5 fruit fly cellular contexts compared by ENCODE assay signal in the genomic region with DNA sequence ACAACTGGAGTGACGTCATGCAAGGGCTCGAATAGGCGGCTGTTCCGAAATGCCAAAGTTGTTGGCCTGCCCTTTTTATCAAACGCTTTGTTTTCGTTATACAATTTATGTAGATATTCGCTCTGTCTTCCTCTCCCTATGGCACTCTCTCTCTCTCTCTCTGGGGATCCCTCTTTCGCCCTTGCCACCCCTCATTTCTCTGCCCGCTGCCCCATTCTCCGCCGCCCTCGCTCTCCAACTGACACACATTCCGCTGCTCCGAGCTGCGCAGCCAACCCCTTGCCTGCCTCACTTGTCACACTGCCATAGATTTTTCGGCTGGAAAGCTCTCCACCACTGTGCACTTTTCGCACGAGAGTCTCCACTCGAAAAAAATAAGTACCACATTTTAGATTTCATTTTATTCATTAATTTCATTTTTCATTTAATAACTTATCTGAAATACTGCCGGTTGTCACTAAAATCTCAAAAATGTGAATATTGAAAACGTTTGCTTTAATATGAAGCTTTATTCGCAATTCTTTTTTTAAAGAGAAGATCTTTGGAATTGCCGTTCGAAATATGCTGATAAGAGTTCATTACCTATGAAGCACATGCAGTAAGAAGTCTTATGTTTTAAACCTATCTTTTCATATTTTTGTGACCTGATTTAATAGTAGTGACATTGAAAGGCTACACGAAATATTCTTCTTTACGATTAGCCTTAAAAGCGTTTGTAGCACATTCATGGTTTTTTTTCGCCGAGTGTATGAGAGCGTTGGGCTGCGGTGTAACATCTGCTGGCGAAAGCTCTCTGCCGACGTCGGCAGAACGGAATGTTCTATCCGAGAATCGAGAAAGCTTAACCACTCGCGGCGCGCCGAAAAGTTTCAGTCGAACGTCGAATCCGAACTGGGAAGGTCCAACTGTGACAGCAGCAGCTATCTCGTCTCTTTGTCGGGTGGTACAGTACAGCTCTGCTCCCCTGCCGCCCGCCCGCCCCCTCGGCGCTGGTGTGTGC.
TF ChIP-seq lines count a peak whose summit lies in the region.

No protein-coding gene starts in this region.

TF ChIP-seq in whole organism, adult, 20 proteins besides CTCF, POLR2A, EP300 and RAD21 (continued from another document):
- TF ChIP-seq CG14711 (tag; optimal IDR thresholded peaks at IDR 0.05; lab: Kevin White, UChicago) (peak; percentile 69), Clk (GFP tag; optimal IDR thresholded peaks at IDR 0.05; lab: Kevin White, UChicago) (peak; percentile 90), kay (GFP tag; lab: Kevin White, UChicago; ENCODE audit: borderline replicate concordance) (peak; percentile 97), CG11617 (GFP tag; optimal IDR thresholded peaks at IDR 0.05; lab: Kevin White, UChicago) (peak; percentile 98), Mnt (GFP tag; optimal IDR thresholded peaks at IDR 0.05; lab: Kevin White, UChicago) (peak; percentile 71)

TF ChIP-seq in whole organism, embryonic, 481 proteins besides CTCF, POLR2A, EP300 and RAD21 (continued from another document and continues in another):
- no peak for TF ChIP-seq pita (GFP tag; optimal IDR thresholded peaks at IDR 0.05; lab: Kevin White, UChicago)
- no peak for TF ChIP-seq pan (optimal IDR thresholded peaks at IDR 0.05; lab: Kevin White, UChicago)
- TF ChIP-seq pan (GFP tag; optimal IDR thresholded peaks at IDR 0.05 in 1 of 2, IDR thresholded peaks at IDR 0.05 in 1 of 2), result peak in 1 of 2 experiments; percentile 67
- no peak for TF ChIP-seq Hr39 (optimal IDR thresholded peaks at IDR 0.05; lab: Kevin White, UChicago)
- peak; percentile 73 for TF ChIP-seq tgo (GFP tag; IDR thresholded peaks at IDR 0.05; lab: Robert Waterston, UW)
- peak; percentile 30 for TF ChIP-seq CG12769 (tag; optimal IDR thresholded peaks at IDR 0.05; lab: Kevin White, UChicago)
- TF ChIP-seq mld (GFP tag; IDR thresholded peaks at IDR 0.05; lab: Robert Waterston, UW; ENCODE audit: partially characterized antibody), result 0 out of 3 replicates have a peak, but pooled peaks have one; percentile 20
- TF ChIP-seq CG4617 (GFP tag; optimal IDR thresholded peaks at IDR 0.05; lab: Kevin White, UChicago; ENCODE audit: borderline replicate concordance), result peak; percentile 48
- peak; percentile 85 for TF ChIP-seq Hr3 (GFP tag; optimal IDR thresholded peaks at IDR 0.05; lab: Kevin White, UChicago)
- TF ChIP-seq CG2712 (tag; optimal IDR thresholded peaks at IDR 0.05; lab: Kevin White, UChicago), result peak; percentile 85
- peak; percentile 70 for TF ChIP-seq Vsx1 (GFP tag; optimal IDR thresholded peaks at IDR 0.05; lab: Kevin White, UChicago)
- TF ChIP-seq CG7987 (GFP tag; optimal IDR thresholded peaks at IDR 0.05; lab: Kevin White, UChicago), result peak; percentile 28
- peak; percentile 26 for TF ChIP-seq CG17186 (GFP tag; optimal IDR thresholded peaks at IDR 0.05; lab: Kevin White, UChicago)
- TF ChIP-seq CG2678 (tag; optimal IDR thresholded peaks at IDR 0.05; lab: Kevin White, UChicago), result peak; percentile 97
- TF ChIP-seq Bgb (GFP tag; IDR thresholded peaks at IDR 0.05; lab: Robert Waterston, UW; ENCODE audit: partially characterized antibody), result peak; percentile 69
- TF ChIP-seq Camta (GFP tag; optimal IDR thresholded peaks at IDR 0.05; lab: Kevin White, UChicago), result peak; percentile 63
- TF ChIP-seq CG10431 (GFP tag; optimal IDR thresholded peaks at IDR 0.05; lab: Kevin White, UChicago), result peak; percentile 69
- TF ChIP-seq Oaz (GFP tag; IDR thresholded peaks at IDR 0.05; lab: Robert Waterston, UW), result no peak
- peak; percentile 24 for TF ChIP-seq eyg (GFP tag; optimal IDR thresholded peaks at IDR 0.05; lab: Kevin White, UChicago)
- peak; percentile 86 for TF ChIP-seq Ssrp (tag; optimal IDR thresholded peaks at IDR 0.05; lab: Kevin White, UChicago)
- no peak for TF ChIP-seq CG7963 (GFP tag; IDR thresholded peaks at IDR 0.05; lab: Robert Waterston, UW; ENCODE audit: partially characterized antibody)
- TF ChIP-seq CG2129 (GFP tag; IDR thresholded peaks at IDR 0.05; lab: Robert Waterston, UW; ENCODE audit: partially characterized antibody), result no peak
- TF ChIP-seq da (GFP tag; optimal IDR thresholded peaks at IDR 0.05; lab: Kevin White, UChicago), result peak; percentile 15
- peak; percentile 2 for TF ChIP-seq corto (GFP tag; optimal IDR thresholded peaks at IDR 0.05; lab: Kevin White, UChicago)
- no peak for TF ChIP-seq stwl (tag; optimal IDR thresholded peaks at IDR 0.05; lab: Kevin White, UChicago)
- peak; percentile 89 for TF ChIP-seq Max (GFP tag; optimal IDR thresholded peaks at IDR 0.05; lab: Kevin White, UChicago)
- no peak for TF ChIP-seq z (GFP tag; IDR thresholded peaks at IDR 0.05; lab: Robert Waterston, UW)

TF ChIP-seq in whole organism, prepupa, 60 proteins besides CTCF, POLR2A, EP300 and RAD21 (continued from another document and continues in another):
- TF ChIP-seq eg (GFP tag; IDR thresholded peaks at IDR 0.05; lab: Robert Waterston, UW) (peak; percentile 56; the same call in 2 of the 3 replicates), Hr4 (GFP tag; optimal IDR thresholded peaks at IDR 0.05; lab: Kevin White, UChicago) (peak; percentile 85), CG6276 (GFP tag; optimal IDR thresholded peaks at IDR 0.05; lab: Kevin White, UChicago) (peak; percentile 81), lz (GFP tag; optimal IDR thresholded peaks at IDR 0.05; lab: Kevin White, UChicago) (peak; percentile 87), Eip75B (GFP tag; optimal IDR thresholded peaks at IDR 0.05; lab: Kevin White, UChicago) (peak; percentile 87), net (GFP tag; optimal IDR thresholded peaks at IDR 0.05; lab: Kevin White, UChicago) (peak; percentile 86), CG34406 (GFP tag; optimal IDR thresholded peaks at IDR 0.05; lab: Kevin White, UChicago) (peak; percentile 80), CG8632 (GFP tag; optimal IDR thresholded peaks at IDR 0.05; lab: Kevin White, UChicago) (peak; percentile 78), dac (GFP tag; optimal IDR thresholded peaks at IDR 0.05; lab: Kevin White, UChicago) (peak; percentile 44), CG11762 (GFP tag; optimal IDR thresholded peaks at IDR 0.05; lab: Kevin White, UChicago; ENCODE audit: insufficient read depth) (peak; percentile 80), svp (GFP tag; lab: Kevin White, UChicago) (peak; percentile 92), ss (GFP tag; optimal IDR thresholded peaks at IDR 0.05; lab: Kevin White, UChicago) (peak; percentile 4 to 61), CG32006 (GFP tag; optimal IDR thresholded peaks at IDR 0.05; lab: Kevin White, UChicago) (peak; percentile 89), Sox102F (GFP tag; optimal IDR thresholded peaks at IDR 0.05; lab: Kevin White, UChicago) (peak; percentile 79), CG8119 (GFP tag; IDR thresholded peaks at IDR 0.05; lab: Robert Waterston, UW) (peak; percentile 60), salr (GFP tag; optimal IDR thresholded peaks at IDR 0.05; lab: Kevin White, UChicago) (peak; percentile 1 to 90), Met (GFP tag; optimal IDR thresholded peaks at IDR 0.05; lab: Kevin White, UChicago) (peak; percentile 79), Lpt (GFP tag; optimal IDR thresholded peaks at IDR 0.05; lab: Kevin White, UChicago) (peak; percentile 34), Sox15 (GFP tag; optimal IDR thresholded peaks at IDR 0.05; lab: Kevin White, UChicago) (peak; percentile 88), fd85E (GFP tag; optimal IDR thresholded peaks at IDR 0.05; lab: Kevin White, UChicago) (peak; percentile 18), CG11902 (GFP tag; optimal IDR thresholded peaks at IDR 0.05; lab: Kevin White, UChicago) (peak; percentile 72), CG10631 (GFP tag; optimal IDR thresholded peaks at IDR 0.05; lab: Kevin White, UChicago) (peak; percentile 72), CG11294 (GFP tag; IDR thresholded peaks at IDR 0.05; lab: Robert Waterston, UW) (peak; percentile 31; the same call in 1 of the 2 replicates), CG6808 (GFP tag; optimal IDR thresholded peaks at IDR 0.05; lab: Kevin White, UChicago) (peak; percentile 54), dsx (GFP tag; optimal IDR thresholded peaks at IDR 0.05; lab: Kevin White, UChicago; ENCODE audit: poor library complexity, severe bottlenecking) (peak; percentile 44), CG31627 (GFP tag; optimal IDR thresholded peaks at IDR 0.05; lab: Kevin White, UChicago) (peak; percentile 87), Sox14 (GFP tag; optimal IDR thresholded peaks at IDR 0.05; lab: Kevin White, UChicago) (peak; percentile 73), Hr38 (GFP tag; optimal IDR thresholded peaks at IDR 0.05; lab: Kevin White, UChicago) (no peak)

TF ChIP-seq in whole organism, pupa, 21 proteins besides CTCF, POLR2A, EP300 and RAD21 (continued from another document):
- TF ChIP-seq EcR (GFP tag; optimal IDR thresholded peaks at IDR 0.05; lab: Kevin White, UChicago) (no peak), CG13204 (GFP tag; optimal IDR thresholded peaks at IDR 0.05; lab: Kevin White, UChicago) (no peak), CG17806 (tag; optimal IDR thresholded peaks at IDR 0.05; lab: Kevin White, UChicago) (peak; percentile 55), Pif1A (GFP tag; optimal IDR thresholded peaks at IDR 0.05; lab: Kevin White, UChicago) (peak; percentile 59)

TF ChIP-seq in whole organism, wandering third instar larva, 38 proteins besides CTCF, POLR2A, EP300 and RAD21 (continued from another document):
- no peak for TF ChIP-seq Dfd (GFP tag; optimal IDR thresholded peaks at IDR 0.05; lab: Kevin White, UChicago)
- peak; percentile 80 for TF ChIP-seq tai (GFP tag; optimal IDR thresholded peaks at IDR 0.05; lab: Kevin White, UChicago)
- peak; percentile 86 for TF ChIP-seq HLH106 (tag; optimal IDR thresholded peaks at IDR 0.05; lab: Kevin White, UChicago)
- no peak for TF ChIP-seq jim (GFP tag; optimal IDR thresholded peaks at IDR 0.05; lab: Kevin White, UChicago)
- TF ChIP-seq woc (GFP tag; optimal IDR thresholded peaks at IDR 0.05; lab: Kevin White, UChicago), result peak; percentile 75
- no peak for TF ChIP-seq CrebA (GFP tag; optimal IDR thresholded peaks at IDR 0.05; lab: Kevin White, UChicago; ENCODE audit: borderline replicate concordance)
- peak; percentile 80 for TF ChIP-seq dmrt93B (GFP tag; optimal IDR thresholded peaks at IDR 0.05; lab: Kevin White, UChicago)
- no peak for TF ChIP-seq pan (optimal IDR thresholded peaks at IDR 0.05; lab: Kevin White, UChicago)
- peak; percentile 83 for TF ChIP-seq ey (GFP tag; optimal IDR thresholded peaks at IDR 0.05; lab: Kevin White, UChicago)
- TF ChIP-seq Mio (GFP tag; optimal IDR thresholded peaks at IDR 0.05; lab: Kevin White, UChicago), result no peak
- TF ChIP-seq Myc (optimal IDR thresholded peaks at IDR 0.05; lab: Kevin White, UChicago), result no peak
- TF ChIP-seq Jra (GFP tag; optimal IDR thresholded peaks at IDR 0.05; lab: Kevin White, UChicago), result peak; percentile 71
- peak; percentile 82 for TF ChIP-seq sv (GFP tag; optimal IDR thresholded peaks at IDR 0.05; lab: Kevin White, UChicago)
- peak; percentile 57 for TF ChIP-seq Hnf4 (GFP tag; optimal IDR thresholded peaks at IDR 0.05; lab: Kevin White, UChicago)
- TF ChIP-seq Rel (GFP tag; optimal IDR thresholded peaks at IDR 0.05; lab: Kevin White, UChicago), result peak; percentile 34
- peak; percentile 70 for TF ChIP-seq Rel (tag; optimal IDR thresholded peaks at IDR 0.05; lab: Kevin White, UChicago)
- no peak for TF ChIP-seq lola (GFP tag; optimal IDR thresholded peaks at IDR 0.05; lab: Kevin White, UChicago)
- peak; percentile 82 for TF ChIP-seq Dif (GFP tag; optimal IDR thresholded peaks at IDR 0.05; lab: Kevin White, UChicago; ENCODE audit: partially characterized antibody)
- TF ChIP-seq brk (GFP tag; optimal IDR thresholded peaks at IDR 0.05; lab: Kevin White, UChicago), result peak; percentile 81
- peak; percentile 75 for TF ChIP-seq CG9705 (GFP tag; optimal IDR thresholded peaks at IDR 0.05; lab: Kevin White, UChicago)
- peak; percentile 88 for TF ChIP-seq Sp1 (GFP tag; optimal IDR thresholded peaks at IDR 0.05; lab: Kevin White, UChicago)
TF ChIP-seq in whole organism, wandering third instar larva: peak in this region for 26.
